Worm (Caenorhabditis elegans) whole organism, L4 larva: ENCODE data around the gene cgt-3.

ENCODE experiments used
- aly-2 ChIP-seq: sonication (generic microtip); optimal IDR thresholded peaks from 2 replicates; lab custom pipeline; 2018; ENCODE audit warnings: missing biosample characterization, missing genetic modification characterization
- ama-1 ChIP-seq: fragments of 150-350 bp; optimal IDR thresholded peaks from 2 replicates; lab custom pipeline; 2014; ENCODE audit warnings: inconsistent platforms, mixed read lengths
- ceh-28 ChIP-seq: fragments of 150-350 bp; optimal IDR thresholded peaks from 2 replicates; lab custom pipeline; 2014; ENCODE audit warnings: missing biosample characterization, missing genetic modification reagents, missing genetic modification characterization
- ces-1 ChIP-seq: fragments of 150-350 bp; sonication (generic microtip); optimal IDR thresholded peaks from 4 replicates; lab custom pipeline; 2014; ENCODE audit warnings: missing biosample characterization, missing genetic modification reagents, missing genetic modification characterization
- nhr-25 ChIP-seq: sonication (generic microtip); optimal IDR thresholded peaks from 2 replicates; lab custom pipeline; 2017; ENCODE audit warnings: missing genetic modification characterization, mild to moderate bottlenecking, missing compliant biosample characterization, antibody characterized with exemption, moderate library complexity, borderline replicate concordance; ENCODE audit not compliant: insufficient read depth
- nhr-42 ChIP-seq: fragments of 200-800 bp; sonication (Bioruptor generic); IDR thresholded peaks from 2 replicates; pipeline ENCODE4 v1.3.6; 2022; ENCODE audit warnings: missing genetic modification characterization, missing compliant biosample characterization
- nhr-76 ChIP-seq: fragments of 150-350 bp; optimal IDR thresholded peaks from 2 replicates; lab custom pipeline; 2014; ENCODE audit warnings: missing biosample characterization, missing genetic modification characterization
- pha-4 ChIP-seq, 2 experiments: fragments of 150-350 bp in 1 of 2; fragments of 200-800 bp in 1 of 2; sonication (Bioruptor generic) in 1 of 2; IDR thresholded peaks in 1 of 2; optimal IDR thresholded peaks in 1 of 2; 2 replicates each; pipeline versions ENCODE4 v1.3.6 to Lab custom; 2014 to 2022; ENCODE audit warnings: missing genetic modification characterization in 2 of 2, missing genetic modification reagents in 2 of 2, missing biosample characterization in 1 of 2, missing compliant biosample characterization in 1 of 2
- spr-3 ChIP-seq: fragments of 200-800 bp; sonication (Bioruptor generic); optimal IDR thresholded peaks from 2 replicates; lab custom pipeline; 2018; ENCODE audit warnings: mild to moderate bottlenecking, missing genetic modification characterization, missing compliant biosample characterization
- unc-39 ChIP-seq: sonication (generic microtip); optimal IDR thresholded peaks from 2 replicates; lab custom pipeline; 2017; ENCODE audit warnings: missing biosample characterization, missing genetic modification characterization
- zip-2 ChIP-seq: fragments of 150-350 bp; optimal IDR thresholded peaks from 2 replicates; lab custom pipeline; 2014; ENCODE audit warnings: missing biosample characterization, missing genetic modification characterization
- ztf-11 ChIP-seq: fragments of 150-350 bp; optimal IDR thresholded peaks from 2 replicates; lab custom pipeline; 2014; ENCODE audit warnings: missing biosample characterization, missing genetic modification characterization

ce11 chrII:5904252-5904651 is 6.9 kb upstream of the cgt-3 start, which contains the start of gene tsp-18:
- TF ChIP-seq nhr-25 (tag; lab: Kevin White, UChicago) (no peak), ceh-28 (tag; lab: Kevin White, UChicago) (no peak), nhr-42 (GFP tag; lab: Robert Waterston, UW) (no peak), ztf-11 (tag; lab: Kevin White, UChicago) (no peak), nhr-76 (tag; lab: Kevin White, UChicago) (no peak), zip-2 (tag; lab: Kevin White, UChicago) (no peak), spr-3 (GFP tag; lab: Kevin White, UChicago) (no peak), aly-2 (tag; lab: Kevin White, UChicago) (no peak), ama-1 (no peak), pha-4 (GFP tag; IDR thresholded peaks at IDR 0.05; lab: Robert Waterston, UW) (no peak), pha-4 (tag; optimal IDR thresholded peaks at IDR 0.05; lab: Kevin White, UChicago) (no peak), ces-1 (GFP tag; lab: Kevin White, UChicago) (no peak), unc-39 (tag; lab: Kevin White, UChicago) (no peak)
